Fruit fly (Drosophila melanogaster): Measurements from ENCODE around the gene ttm2.

DNA sequence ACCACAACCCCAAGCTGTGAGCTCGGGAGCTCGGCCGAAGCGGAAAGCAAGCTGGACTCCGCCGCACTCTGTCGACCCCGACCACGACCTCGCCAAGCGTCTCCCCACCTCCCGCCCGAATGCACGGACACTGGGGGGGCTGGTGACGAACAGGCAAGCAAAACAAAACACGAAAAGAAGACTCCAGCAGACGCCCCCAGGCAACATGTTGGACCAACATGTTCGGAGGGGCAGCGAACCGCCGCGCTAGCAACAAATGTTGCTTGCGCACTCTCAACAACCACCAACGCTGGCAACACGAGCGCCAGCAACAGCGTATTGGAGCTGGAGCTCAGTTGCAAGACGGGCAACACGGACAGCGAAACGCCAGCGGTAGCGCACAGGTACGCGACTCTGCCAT lies 7.3 kb downstream of the ttm2 start:
- no peak for TF ChIP-seq vri (GFP tag; optimal IDR thresholded peaks at IDR 0.05)
- TF ChIP-seq CG16779 (tag; optimal IDR thresholded peaks at IDR 0.05): no peak
- no peak for TF ChIP-seq lz (GFP tag; optimal IDR thresholded peaks at IDR 0.05)
- no peak for TF ChIP-seq Met (GFP tag; optimal IDR thresholded peaks at IDR 0.05)
- no peak for TF ChIP-seq Gug (GFP tag; IDR thresholded peaks at IDR 0.05)
- no peak for TF ChIP-seq esn (GFP tag; optimal IDR thresholded peaks at IDR 0.05)
- no peak for TF ChIP-seq Eip93F (GFP tag; optimal IDR thresholded peaks at IDR 0.05)
- no peak for TF ChIP-seq Hr39 (GFP tag; optimal IDR thresholded peaks at IDR 0.05)
- no peak for TF ChIP-seq CG11294 (GFP tag; IDR thresholded peaks at IDR 0.05)
- no peak for TF ChIP-seq Hr38 (GFP tag; optimal IDR thresholded peaks at IDR 0.05)
- TF ChIP-seq CG1621 (tag; optimal IDR thresholded peaks at IDR 0.05): peak; percentile 77
- TF ChIP-seq CG6808 (GFP tag; optimal IDR thresholded peaks at IDR 0.05): no peak
- TF ChIP-seq Smox (GFP tag; optimal IDR thresholded peaks at IDR 0.05): no peak

Measured in whole organism, prepupa.